Worm (Caenorhabditis elegans) whole organism, early embryonic: ENCODE measurements around the gene T14G8.3.

Experiments
- ama-1 ChIP-seq: fragments of 150-350 bp; optimal IDR thresholded peaks from 2 replicates; lab custom pipeline; 2014
- sea-1 ChIP-seq: fragments of 200-800 bp; sonication (Bioruptor generic); conservative IDR thresholded peaks from 2 replicates; pipeline ENCODE4 v1.3.6; 2022; ENCODE audit warnings: missing genetic modification characterization, missing compliant biosample characterization
- tra-4 ChIP-seq: sonication (generic microtip); optimal IDR thresholded peaks from 2 replicates; lab custom pipeline; 2017; ENCODE audit warnings: missing genetic modification characterization, missing compliant biosample characterization

ce11 chrX:12918454-12918853 lies 57.4 kb downstream of the T14G8.3 start:
- no peak for TF ChIP-seq ama-1 (lab: Kevin White, UChicago)
- TF ChIP-seq tra-4 (tag; lab: Kevin White, UChicago) = no peak
- no peak for TF ChIP-seq sea-1
